Worm (Caenorhabditis elegans): ENCODE data around the gene lips-6.

DNA sequence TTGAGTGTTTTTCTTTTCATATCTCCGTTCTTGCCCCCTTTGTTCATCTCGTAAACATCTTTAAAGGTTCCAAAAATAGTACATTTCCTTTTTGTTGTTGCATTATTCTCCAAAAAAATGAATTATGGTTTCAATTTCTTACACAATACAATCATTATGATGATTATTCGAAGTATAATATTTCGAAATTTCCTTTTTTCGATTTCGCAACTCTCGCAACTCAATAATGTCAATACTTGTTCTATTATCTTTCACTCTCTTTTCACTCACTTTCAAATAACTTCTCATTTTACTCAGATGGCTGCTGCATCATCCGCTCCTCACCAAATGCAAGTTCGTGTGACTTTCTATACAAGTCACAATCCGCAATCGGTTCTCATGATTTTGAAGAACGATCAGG is 18.5 kb upstream of the lips-6 start, which contains the start of gene sqst-1:
- TF ChIP-seq tbx-37 (GFP tag; conservative IDR thresholded peaks at IDR 0.05) (no peak), ama-1 (optimal IDR thresholded peaks at IDR 0.05) (no peak)
